Fruit fly (Drosophila melanogaster): ENCODE measurements around the gene fray.

fray gene

DNA sequence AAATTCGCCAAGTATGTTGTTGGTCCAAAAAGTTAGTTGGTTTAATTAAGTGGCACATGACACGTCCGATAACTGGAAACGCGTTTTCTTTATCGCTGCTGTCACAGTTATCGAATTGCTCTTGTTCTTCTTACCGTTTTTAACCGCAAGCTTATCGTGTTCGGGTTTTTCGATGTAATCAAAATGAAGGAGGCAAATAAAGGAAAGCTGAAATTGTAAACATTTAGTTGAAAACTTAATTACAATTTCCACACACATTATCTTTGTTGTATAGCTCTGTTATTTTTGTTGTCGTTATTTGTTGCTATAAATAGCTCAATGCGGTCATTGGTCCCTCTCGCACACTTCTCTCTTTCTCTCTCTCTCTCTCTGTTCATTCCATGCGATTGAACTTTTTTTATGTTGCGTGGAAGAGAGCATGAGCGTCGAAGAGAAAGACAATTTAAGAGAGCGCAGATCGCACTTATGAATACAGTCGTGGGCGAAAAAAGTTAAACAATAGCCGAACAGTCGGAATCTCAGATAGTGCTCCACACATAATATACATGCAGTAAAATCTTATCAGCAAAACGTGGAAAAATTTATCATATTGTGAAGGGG, 12.5 kb downstream of the fray start (continued):
- TF ChIP-seq ind (GFP tag; optimal IDR thresholded peaks at IDR 0.05) (no peak), CG9609 (GFP tag; optimal IDR thresholded peaks at IDR 0.05) (no peak), Ets97D (GFP tag; optimal IDR thresholded peaks at IDR 0.05) (no peak), CG9727 (GFP tag; optimal IDR thresholded peaks at IDR 0.05) (no peak), bigmax (GFP tag; optimal IDR thresholded peaks at IDR 0.05) (no peak), CG11696 (GFP tag; IDR thresholded peaks at IDR 0.05) (0 out of 2 replicates have a peak, but pooled peaks have one; percentile 33), sr (GFP tag; IDR thresholded peaks at IDR 0.05) (no peak), Rfx (GFP tag; IDR thresholded peaks at IDR 0.05) (peak; percentile 54; the same call in 1 of the 2 replicates), CG6272 (GFP tag; IDR thresholded peaks at IDR 0.05) (no peak), Hand (GFP tag; optimal IDR thresholded peaks at IDR 0.05) (no peak), hb (GFP tag; IDR thresholded peaks at IDR 0.05; ENCODE audit: partially characterized antibody) (no peak), CG4282 (GFP tag; optimal IDR thresholded peaks at IDR 0.05) (no peak), mirr (GFP tag; optimal IDR thresholded peaks at IDR 0.05) (peak; percentile 55), NC2β (GFP tag; optimal IDR thresholded peaks at IDR 0.05) (no peak), Ada2b (GFP tag; IDR thresholded peaks at IDR 0.05) (no peak), lilli (GFP tag; optimal IDR thresholded peaks at IDR 0.05) (peak; percentile 37), Deaf1 (tag; optimal IDR thresholded peaks at IDR 0.05) (no peak), vvl (GFP tag; IDR thresholded peaks at IDR 0.05) (no peak; the same call in 1 of the 2 replicates), gem (tag; optimal IDR thresholded peaks at IDR 0.05) (no peak), E2f2 (GFP tag; IDR thresholded peaks at IDR 0.05) (no peak), Meics (GFP tag; optimal IDR thresholded peaks at IDR 0.05) (no peak), CG34224 (GFP tag; IDR thresholded peaks at IDR 0.05; ENCODE audit: partially characterized antibody) (peak; percentile 64), Mes4 (GFP tag; optimal IDR thresholded peaks at IDR 0.05) (peak; percentile 3), MESR4 (GFP tag; optimal IDR thresholded peaks at IDR 0.05) (no peak), Gsc (GFP tag; IDR thresholded peaks at IDR 0.05) (no peak), CkIIα-i1 (GFP tag; IDR thresholded peaks at IDR 0.05) (no peak), Aef1 (GFP tag; IDR thresholded peaks at IDR 0.05) (no peak), emc (GFP tag; optimal IDR thresholded peaks at IDR 0.05) (no peak), CG10462 (GFP tag; optimal IDR thresholded peaks at IDR 0.05) (no peak), tx (GFP tag; optimal IDR thresholded peaks at IDR 0.05) (no peak), Sox100B (GFP tag; optimal IDR thresholded peaks at IDR 0.05) (no peak), grn (GFP tag; optimal IDR thresholded peaks at IDR 0.05) (peak; percentile 43), CG4854 (GFP tag; optimal IDR thresholded peaks at IDR 0.05) (no peak), CG13894 (tag; optimal IDR thresholded peaks at IDR 0.05) (no peak), dysf (GFP tag; IDR thresholded peaks at IDR 0.05) (no peak), lola (GFP tag; optimal IDR thresholded peaks at IDR 0.05) (no peak), CG8478 (optimal IDR thresholded peaks at IDR 0.05) (no peak), CG12236 (GFP tag; optimal IDR thresholded peaks at IDR 0.05) (no peak), crc (GFP tag; optimal IDR thresholded peaks at IDR 0.05) (no peak), Dek (tag; optimal IDR thresholded peaks at IDR 0.05) (no peak), trem (tag; optimal IDR thresholded peaks at IDR 0.05) (peak; percentile 2), Elba2 (GFP tag; optimal IDR thresholded peaks at IDR 0.05) (no peak), Hey (tag; optimal IDR thresholded peaks at IDR 0.05) (no peak), CG17829 (tag; optimal IDR thresholded peaks at IDR 0.05) (no peak), ro (GFP tag; IDR thresholded peaks at IDR 0.05) (no peak), tap (tag; optimal IDR thresholded peaks at IDR 0.05) (no peak), zfh1 (GFP tag; IDR thresholded peaks at IDR 0.05) (no peak), run (tag; optimal IDR thresholded peaks at IDR 0.05) (peak; percentile 78), Opbp (GFP tag; IDR thresholded peaks at IDR 0.05; ENCODE audit: partially characterized antibody) (peak; percentile 47; the same call in 1 of the 3 replicates), CG3838 (GFP tag; optimal IDR thresholded peaks at IDR 0.05) (no peak), Fer3 (tag; optimal IDR thresholded peaks at IDR 0.05) (no peak), Fer2 (tag; optimal IDR thresholded peaks at IDR 0.05) (no peak)
